Worm (Caenorhabditis elegans): ENCODE data around the gene oac-56.

DNA sequence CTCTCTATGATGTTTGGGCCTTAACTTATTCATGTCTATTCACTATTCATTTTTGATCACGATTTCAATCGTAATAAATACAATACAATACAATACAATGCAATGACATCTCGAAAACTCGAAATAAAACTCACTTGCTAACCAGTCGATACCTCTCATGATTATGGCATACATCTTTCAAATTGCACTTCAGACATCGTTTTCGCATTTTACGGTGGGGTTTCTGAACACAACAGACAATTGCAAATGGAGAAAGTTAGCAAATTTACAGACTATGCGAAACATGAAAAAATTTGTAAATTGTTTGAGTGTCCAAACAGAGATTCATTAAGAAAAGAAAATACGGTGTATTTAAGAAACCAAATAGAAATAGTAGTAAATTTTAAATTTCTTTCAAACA is 32.9 kb upstream of the oac-56 start, which contains the start of gene paqr-3:
- TF ChIP-seq nhr-42 (GFP tag; IDR thresholded peaks at IDR 0.05) (no peak), daf-8 (GFP tag; IDR thresholded peaks at IDR 0.05) (no peak), pha-4 (GFP tag; IDR thresholded peaks at IDR 0.05) (no peak), pha-4 (tag; optimal IDR thresholded peaks at IDR 0.05) (no peak), set-16 (GFP tag; IDR thresholded peaks at IDR 0.05) (no peak), lir-3 (tag; optimal IDR thresholded peaks at IDR 0.05) (no peak), lin-15B (tag; optimal IDR thresholded peaks at IDR 0.05) (no peak), unc-62 (GFP tag; optimal IDR thresholded peaks at IDR 0.05 in 1 of 2) (no peak), unc-62 (tag; optimal IDR thresholded peaks at IDR 0.05) (no peak), ceh-82 (tag; optimal IDR thresholded peaks at IDR 0.05) (no peak), ZK546.5 (tag; optimal IDR thresholded peaks at IDR 0.05) (no peak), F49E8.2 (tag; optimal IDR thresholded peaks at IDR 0.05; ENCODE audit: borderline replicate concordance) (no peak), aly-2 (tag; optimal IDR thresholded peaks at IDR 0.05) (no peak), pqm-1 (tag; optimal IDR thresholded peaks at IDR 0.05) (no peak), unc-39 (tag; optimal IDR thresholded peaks at IDR 0.05) (no peak)
